1 worm cellular context compared by ENCODE assay signal in the genomic region with DNA sequence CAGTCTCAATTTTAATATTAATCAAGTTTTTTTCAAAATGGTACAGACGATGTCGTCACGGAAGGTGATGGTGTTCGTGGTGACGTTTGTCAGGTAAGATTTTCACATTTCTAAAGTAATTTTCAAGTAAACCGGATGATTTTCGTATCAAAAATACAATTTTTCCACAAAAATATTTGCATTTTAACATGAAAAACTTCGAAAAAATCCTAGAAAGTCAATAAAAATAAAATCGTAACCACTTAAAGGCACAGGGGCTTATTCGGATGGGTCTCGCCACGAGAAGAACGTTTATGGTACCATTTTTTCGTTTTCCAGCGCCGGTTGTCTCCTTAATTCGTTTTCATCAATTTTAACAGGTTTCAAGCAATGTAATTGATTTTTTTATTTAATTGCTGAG.
TF ChIP-seq lines count a peak whose summit lies in the region.

T10C6.6 (plus strand) TSS at position 27 of the 400 bp plus-strand sequence.

TF ChIP-seq in whole organism, L4 larva, 104 proteins besides CTCF, POLR2A, EP300 and RAD21 (continued from another document):
- TF ChIP-seq spr-3 (GFP tag; optimal IDR thresholded peaks at IDR 0.05; lab: Kevin White, UChicago): no peak
- peak; percentile 36 for TF ChIP-seq F49E8.2 (tag; optimal IDR thresholded peaks at IDR 0.05; lab: Kevin White, UChicago; ENCODE audit: borderline replicate concordance)
- no peak for TF ChIP-seq php-3 (GFP tag; IDR thresholded peaks at IDR 0.05; lab: Robert Waterston, UW)
- TF ChIP-seq mxl-3 (GFP tag; optimal IDR thresholded peaks at IDR 0.05; lab: Kevin White, UChicago): no peak
- TF ChIP-seq Y105C5A.15 (GFP tag; IDR thresholded peaks at IDR 0.05; lab: Robert Waterston, UW): no peak
- TF ChIP-seq lim-7 (GFP tag; IDR thresholded peaks at IDR 0.05; lab: Robert Waterston, UW): no peak
- TF ChIP-seq hlh-11 (tag; optimal IDR thresholded peaks at IDR 0.05; lab: Kevin White, UChicago): no peak
TF ChIP-seq in whole organism, L4 larva: peak in this region for 4.
